Worm (Caenorhabditis elegans) whole organism, L4 larva: ENCODE data around the gene molo-1.

Experiments
- D1046.2 ChIP-seq: fragments of 200-800 bp; sonication (Bioruptor generic); IDR thresholded peaks from 2 replicates; pipeline ENCODE4 v1.3.6; 2022; ENCODE audit warnings: missing genetic modification characterization, missing compliant biosample characterization
- F37D6.2 ChIP-seq: sonication (generic microtip); optimal IDR thresholded peaks from 2 replicates; lab custom pipeline; 2016; ENCODE audit warnings: mild to moderate bottlenecking, missing genetic modification characterization, missing compliant biosample characterization
- F44E2.7 ChIP-seq: fragments of 200-800 bp; sonication (Bioruptor generic); IDR thresholded peaks from 2 replicates; pipeline ENCODE4 v2.1.2; 2022; ENCODE audit warnings: missing genetic modification characterization, missing compliant biosample characterization
- T26A8.4 ChIP-seq: fragments of 200-800 bp; sonication (Bioruptor generic); IDR thresholded peaks from 2 replicates; pipeline ENCODE4 v1.3.6; 2022; ENCODE audit warnings: missing genetic modification characterization, missing compliant biosample characterization
- Y105C5A.15 ChIP-seq: fragments of 200-800 bp; sonication (Bioruptor generic); IDR thresholded peaks from 2 replicates; pipeline ENCODE4 v1.3.6; 2022; ENCODE audit warnings: missing genetic modification characterization, missing compliant biosample characterization
- Y48G9A.11 ChIP-seq: fragments of 200-800 bp; sonication (Bioruptor generic); IDR thresholded peaks from 2 replicates; pipeline ENCODE4 v1.3.6; 2022; ENCODE audit warnings: missing genetic modification reagents, missing genetic modification characterization, missing compliant biosample characterization
- ZK337.2 ChIP-seq: fragments of 200-800 bp; sonication (Bioruptor generic); IDR thresholded peaks from 2 replicates; pipeline ENCODE4 v1.3.6; 2022; ENCODE audit warnings: missing genetic modification reagents, missing genetic modification characterization, missing compliant biosample characterization
- ZK546.5 ChIP-seq, 2 experiments: sonication (generic microtip); optimal IDR thresholded peaks; 2 replicates each; lab custom pipeline; 2017; ENCODE audit warnings: missing biosample characterization in 2 of 2, missing genetic modification characterization in 2 of 2
- ceh-20 ChIP-seq: fragments of 200-800 bp; sonication (Bioruptor generic); IDR thresholded peaks from 2 replicates; pipeline ENCODE4 v1.3.6; 2022; ENCODE audit warnings: missing genetic modification reagents, missing genetic modification characterization, missing compliant biosample characterization
- ceh-32 ChIP-seq: sonication (generic microtip); optimal IDR thresholded peaks from 2 replicates; lab custom pipeline; 2016; ENCODE audit warnings: mild to moderate bottlenecking, missing genetic modification characterization, missing compliant biosample characterization; ENCODE audit not compliant: poor library complexity
- ceh-44 ChIP-seq: fragments of 200-800 bp; sonication (Bioruptor generic); IDR thresholded peaks from 2 replicates; pipeline ENCODE4 v1.3.6; 2022; ENCODE audit warnings: missing genetic modification reagents, missing genetic modification characterization, missing compliant biosample characterization
- cey-2 ChIP-seq: sonication (generic microtip); optimal IDR thresholded peaks from 3 replicates; lab custom pipeline; 2017; ENCODE audit warnings: missing genetic modification characterization, mild to moderate bottlenecking, missing compliant biosample characterization, antibody characterized with exemption, borderline replicate concordance; ENCODE audit not compliant: insufficient read depth
- daf-19 ChIP-seq: fragments of 200-800 bp; sonication (Bioruptor generic); conservative IDR thresholded peaks from 2 replicates; pipeline ENCODE4 v1.3.6; 2022; ENCODE audit warnings: missing genetic modification characterization, missing compliant biosample characterization
- daf-8 ChIP-seq: fragments of 200-800 bp; sonication (Bioruptor generic); IDR thresholded peaks from 2 replicates; pipeline ENCODE4 v1.3.6; 2022; ENCODE audit warnings: missing genetic modification characterization, missing compliant biosample characterization
- dmd-6 ChIP-seq: fragments of 200-800 bp; sonication (Bioruptor generic); IDR thresholded peaks from 2 replicates; pipeline ENCODE4 v1.3.6; 2022; ENCODE audit warnings: missing genetic modification reagents, missing genetic modification characterization, missing compliant biosample characterization
- dmd-9 ChIP-seq: fragments of 200-800 bp; sonication (Bioruptor generic); IDR thresholded peaks from 2 replicates; pipeline ENCODE4 v1.3.6; 2022; ENCODE audit warnings: missing genetic modification reagents, missing genetic modification characterization, missing compliant biosample characterization
- duxl-1 ChIP-seq: sonication (generic microtip); optimal IDR thresholded peaks from 2 replicates; lab custom pipeline; 2016; ENCODE audit warnings: mild to moderate bottlenecking, missing genetic modification characterization, moderate library complexity, missing compliant biosample characterization; ENCODE audit not compliant: poor library complexity
- egl-27 ChIP-seq: sonication (generic microtip); optimal IDR thresholded peaks from 3 replicates; lab custom pipeline; 2017; ENCODE audit warnings: missing biosample characterization, missing genetic modification reagents, missing genetic modification characterization
- hlh-11 ChIP-seq: fragments of 200-800 bp; sonication (Bioruptor generic); optimal IDR thresholded peaks from 2 replicates; lab custom pipeline; 2018; ENCODE audit warnings: mild to moderate bottlenecking, missing genetic modification characterization, missing compliant biosample characterization
- hlh-30 ChIP-seq: sonication (generic microtip); optimal IDR thresholded peaks from 2 replicates; lab custom pipeline; 2017; ENCODE audit warnings: antibody characterized with exemption, mild to moderate bottlenecking, missing genetic modification characterization, missing compliant biosample characterization; ENCODE audit not compliant: insufficient read depth
- hmg-1.1 ChIP-seq: fragments of 200-800 bp; sonication (Bioruptor generic); IDR thresholded peaks from 2 replicates; pipeline ENCODE4 v1.3.6; 2022; ENCODE audit warnings: missing genetic modification reagents, missing genetic modification characterization, missing compliant biosample characterization
- lin-13 ChIP-seq: fragments of 150-350 bp; optimal IDR thresholded peaks from 2 replicates; lab custom pipeline; 2014; ENCODE audit warnings: missing biosample characterization, missing genetic modification reagents, missing genetic modification characterization
- lin-15B ChIP-seq: fragments of 150-350 bp; sonication (generic microtip); optimal IDR thresholded peaks from 3 replicates; lab custom pipeline; 2014; ENCODE audit warnings: missing biosample characterization, missing genetic modification characterization
- lir-3 ChIP-seq: sonication (generic microtip); optimal IDR thresholded peaks from 2 replicates; lab custom pipeline; 2016; ENCODE audit warnings: mild to moderate bottlenecking, missing genetic modification characterization, missing compliant biosample characterization
- mdt-29 ChIP-seq: fragments of 200-800 bp; sonication (Bioruptor generic); IDR thresholded peaks from 2 replicates; pipeline ENCODE4 v1.3.6; 2022; ENCODE audit warnings: missing genetic modification reagents, missing genetic modification characterization, missing compliant biosample characterization
- mep-1 ChIP-seq: fragments of 150-350 bp; sonication (generic microtip); optimal IDR thresholded peaks from 3 replicates; lab custom pipeline; 2014; ENCODE audit warnings: missing biosample characterization, missing genetic modification characterization
- mes-2 ChIP-seq: sonication (generic microtip); optimal IDR thresholded peaks from 2 replicates; lab custom pipeline; 2016; ENCODE audit warnings: missing genotype, mild to moderate bottlenecking, missing genetic modification characterization, missing compliant biosample characterization; ENCODE audit not compliant: poor library complexity, severe bottlenecking
- mxl-3 ChIP-seq: fragments of 200-800 bp; sonication (Bioruptor generic); optimal IDR thresholded peaks from 2 replicates; lab custom pipeline; 2018; ENCODE audit warnings: mild to moderate bottlenecking, missing genetic modification characterization, missing compliant biosample characterization
- nhr-102 ChIP-seq: sonication (generic microtip); optimal IDR thresholded peaks from 2 replicates; lab custom pipeline; 2016; ENCODE audit warnings: mild to moderate bottlenecking, missing genetic modification characterization, moderate library complexity, missing compliant biosample characterization
- nhr-237 ChIP-seq: sonication (generic microtip); optimal IDR thresholded peaks from 2 replicates; lab custom pipeline; 2017; ENCODE audit warnings: missing biosample characterization, missing genetic modification characterization
- nhr-41 ChIP-seq: fragments of 200-800 bp; sonication (Bioruptor generic); IDR thresholded peaks from 2 replicates; pipeline ENCODE4 v1.3.6; 2022; ENCODE audit warnings: missing genetic modification reagents, missing genetic modification characterization, missing compliant biosample characterization
- nhr-42 ChIP-seq: fragments of 200-800 bp; sonication (Bioruptor generic); IDR thresholded peaks from 2 replicates; pipeline ENCODE4 v1.3.6; 2022; ENCODE audit warnings: missing genetic modification characterization, missing compliant biosample characterization
- nhr-6 ChIP-seq: fragments of 150-350 bp; optimal IDR thresholded peaks from 2 replicates; lab custom pipeline; 2014; ENCODE audit warnings: missing biosample characterization, missing genetic modification characterization
- nhr-76 ChIP-seq: fragments of 150-350 bp; optimal IDR thresholded peaks from 2 replicates; lab custom pipeline; 2014; ENCODE audit warnings: missing biosample characterization, missing genetic modification characterization
- nhr-77 ChIP-seq: fragments of 150-350 bp; optimal IDR thresholded peaks from 2 replicates; lab custom pipeline; 2014; ENCODE audit warnings: missing biosample characterization, missing genetic modification characterization
- pha-4 ChIP-seq, 2 experiments: fragments of 150-350 bp in 1 of 2; fragments of 200-800 bp in 1 of 2; sonication (Bioruptor generic) in 1 of 2; IDR thresholded peaks in 1 of 2; optimal IDR thresholded peaks in 1 of 2; 2 replicates each; pipeline versions ENCODE4 v1.3.6 to Lab custom; 2014 to 2022; ENCODE audit warnings: missing genetic modification characterization in 2 of 2, missing genetic modification reagents in 2 of 2, missing biosample characterization in 1 of 2, missing compliant biosample characterization in 1 of 2
- rbr-2 ChIP-seq: sonication (generic microtip); optimal IDR thresholded peaks from 2 replicates; lab custom pipeline; 2016; ENCODE audit warnings: missing genotype, missing genetic modification characterization, missing compliant biosample characterization
- sdz-12 ChIP-seq: fragments of 200-800 bp; sonication (Bioruptor generic); optimal IDR thresholded peaks from 2 replicates; lab custom pipeline; 2018; ENCODE audit warnings: mild to moderate bottlenecking, missing genetic modification characterization, missing compliant biosample characterization
- skn-1 ChIP-seq: fragments of 150-350 bp; optimal IDR thresholded peaks from 2 replicates; lab custom pipeline; 2014; ENCODE audit warnings: missing biosample characterization, missing genetic modification characterization
- snpc-1.2 ChIP-seq: fragments of 200-800 bp; sonication (Bioruptor generic); IDR thresholded peaks from 2 replicates; pipeline ENCODE4 v1.3.6; 2022; ENCODE audit warnings: missing genetic modification reagents, missing genetic modification characterization, missing compliant biosample characterization
- spr-3 ChIP-seq: fragments of 200-800 bp; sonication (Bioruptor generic); optimal IDR thresholded peaks from 2 replicates; lab custom pipeline; 2018; ENCODE audit warnings: mild to moderate bottlenecking, missing genetic modification characterization, missing compliant biosample characterization
- tag-97 ChIP-seq: fragments of 200-800 bp; sonication (Bioruptor generic); IDR thresholded peaks from 2 replicates; pipeline ENCODE4 v1.3.6; 2022; ENCODE audit warnings: missing genetic modification characterization, missing compliant biosample characterization
- unc-130 ChIP-seq: sonication (generic microtip); optimal IDR thresholded peaks from 2 replicates; lab custom pipeline; 2016; ENCODE audit warnings: missing genetic modification reagents, missing genetic modification characterization, missing compliant biosample characterization
- unc-39 ChIP-seq: sonication (generic microtip); optimal IDR thresholded peaks from 2 replicates; lab custom pipeline; 2017; ENCODE audit warnings: missing biosample characterization, missing genetic modification characterization
- unc-62 ChIP-seq, 3 experiments: fragments of 150-350 bp in 1 of 3; sonication (generic microtip); optimal IDR thresholded peaks in 2 of 3; peaks in 1 of 3; 1 replicate in 1 of 3; 2 replicates in 2 of 3; lab custom pipeline; 2014 to 2017; ENCODE audit warnings: missing biosample characterization in 3 of 3, missing genetic modification characterization in 3 of 3, missing genetic modification reagents in 3 of 3, missing genotype in 1 of 3
- zfp-2 ChIP-seq: sonication (generic microtip); optimal IDR thresholded peaks from 2 replicates; lab custom pipeline; 2016; ENCODE audit warnings: mild to moderate bottlenecking, missing genetic modification characterization, missing compliant biosample characterization
- zip-11 ChIP-seq: fragments of 200-800 bp; sonication (Bioruptor generic); IDR thresholded peaks from 2 replicates; pipeline ENCODE4 v1.3.6; 2022; ENCODE audit warnings: missing genetic modification characterization, missing compliant biosample characterization
- ztf-11 ChIP-seq: fragments of 150-350 bp; optimal IDR thresholded peaks from 2 replicates; lab custom pipeline; 2014; ENCODE audit warnings: missing biosample characterization, missing genetic modification characterization
- ztf-7 ChIP-seq: fragments of 150-350 bp; optimal IDR thresholded peaks from 2 replicates; lab custom pipeline; 2014; ENCODE audit warnings: missing biosample characterization, missing genetic modification characterization

molo-1 gene

DNA sequence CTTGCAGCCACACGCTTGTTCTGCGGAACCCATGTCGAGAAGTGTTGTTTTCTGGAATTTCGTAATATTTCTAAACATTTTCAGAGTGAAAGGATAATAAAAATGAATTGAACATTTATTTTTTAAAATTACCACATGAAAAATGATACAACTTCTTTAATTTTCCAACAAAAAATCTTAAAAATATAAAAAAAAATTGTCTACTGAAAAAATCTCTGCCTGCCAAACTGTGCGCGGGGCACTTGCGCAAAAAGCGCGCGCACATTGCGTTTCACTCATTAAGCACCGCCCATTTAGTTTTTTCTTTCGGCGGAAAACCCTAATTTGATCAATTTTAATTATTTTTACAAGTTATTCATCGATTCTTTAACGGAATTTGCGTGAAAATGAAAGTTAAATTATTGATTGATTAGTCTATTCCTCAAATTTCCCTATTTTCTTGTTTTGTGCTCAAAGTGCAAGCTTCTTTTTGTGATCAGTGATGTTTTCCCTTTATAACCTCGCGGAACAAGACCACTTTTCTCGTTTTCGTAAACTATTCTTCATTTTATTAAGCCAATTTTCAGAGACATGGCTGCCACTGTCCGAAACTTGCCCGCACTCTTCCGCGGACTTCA lies 18.8 kb upstream of the molo-1 start, which contains the start of the genes nmad-1 and hach-1:
nmad-1 (minus strand) TSS at position 51 of the 617 bp plus-strand sequence.
hach-1 (plus strand) TSS at position 567 of the 617 bp plus-strand sequence.
- no peak for TF ChIP-seq lir-3
- peak; percentile 75 for TF ChIP-seq rbr-2 (tag; lab: Kevin White, UChicago)
- no peak for TF ChIP-seq ztf-11 (tag; lab: Kevin White, UChicago)
- no peak for TF ChIP-seq Y105C5A.15 (GFP tag; lab: Robert Waterston, UW)
- TF ChIP-seq unc-130 (GFP tag; lab: Kevin White, UChicago), result peak; percentile 53
- TF ChIP-seq mxl-3 (GFP tag; lab: Kevin White, UChicago), result no peak
- peak; percentile 26 for TF ChIP-seq F37D6.2 (tag; lab: Kevin White, UChicago)
- TF ChIP-seq hlh-30 (tag; lab: Kevin White, UChicago), result peak; percentile 51
- no peak for TF ChIP-seq ztf-7 (tag; lab: Kevin White, UChicago)
- TF ChIP-seq nhr-102 (tag; lab: Kevin White, UChicago), result peak; percentile 68
- peak; percentile 80 for TF ChIP-seq hmg-1.1
- TF ChIP-seq snpc-1.2 (GFP tag; lab: Robert Waterston, UW), result no peak
- no peak for TF ChIP-seq tag-97 (GFP tag; lab: Robert Waterston, UW)
- no peak for TF ChIP-seq dmd-9 (GFP tag; lab: Robert Waterston, UW)
- TF ChIP-seq unc-62 (GFP tag; optimal IDR thresholded peaks at IDR 0.05 in 1 of 2; lab: Kevin White, UChicago), result no peak
- no peak for TF ChIP-seq unc-62 (tag; optimal IDR thresholded peaks at IDR 0.05; lab: Kevin White, UChicago)
- TF ChIP-seq unc-39 (tag; lab: Kevin White, UChicago), result no peak
- peak; percentile 87 for TF ChIP-seq pha-4 (GFP tag; IDR thresholded peaks at IDR 0.05; lab: Robert Waterston, UW)
- no peak for TF ChIP-seq pha-4 (tag; optimal IDR thresholded peaks at IDR 0.05; lab: Kevin White, UChicago)
- TF ChIP-seq mes-2 (tag; lab: Kevin White, UChicago), result peak; percentile 95
- TF ChIP-seq hlh-11 (tag; lab: Kevin White, UChicago), result peak; percentile 67
- no peak for TF ChIP-seq Y48G9A.11
- no peak for TF ChIP-seq daf-8
- TF ChIP-seq nhr-41 (GFP tag; lab: Robert Waterston, UW), result no peak
- no peak for TF ChIP-seq ZK546.5 (tag; optimal IDR thresholded peaks at IDR 0.05; lab: Kevin White, UChicago)
- no peak for TF ChIP-seq zip-11 (GFP tag; lab: Robert Waterston, UW)
- TF ChIP-seq lin-15B, result no peak
- TF ChIP-seq skn-1 (tag; lab: Kevin White, UChicago), result no peak
- TF ChIP-seq cey-2 (tag; lab: Kevin White, UChicago), result no peak
- TF ChIP-seq ZK337.2 (GFP tag; lab: Robert Waterston, UW), result no peak
- TF ChIP-seq ceh-20, result peak; percentile 59; the same call in 1 of the 2 replicates
- TF ChIP-seq zfp-2 (tag; lab: Kevin White, UChicago), result peak; percentile 13
- no peak for TF ChIP-seq F44E2.7 (GFP tag; lab: Robert Waterston, UW)
- peak; percentile 65; the same call in 1 of the 2 replicates for TF ChIP-seq T26A8.4 (GFP tag; lab: Robert Waterston, UW)
- TF ChIP-seq duxl-1 (tag; lab: Kevin White, UChicago), result peak; percentile 89
- TF ChIP-seq nhr-77 (tag; lab: Kevin White, UChicago), result peak; percentile 14
- no peak for TF ChIP-seq spr-3
- no peak for TF ChIP-seq sdz-12
- TF ChIP-seq nhr-76, result no peak
- TF ChIP-seq daf-19 (GFP tag; lab: Robert Waterston, UW), result 0 out of 2 replicates have a peak, but pooled peaks have one; percentile 48
- TF ChIP-seq nhr-237, result no peak
- TF ChIP-seq ceh-44 (GFP tag; lab: Robert Waterston, UW), result no peak
- TF ChIP-seq dmd-6 (GFP tag; lab: Robert Waterston, UW), result no peak
- TF ChIP-seq ceh-32 (tag; lab: Kevin White, UChicago), result no peak
- peak; percentile 48 for TF ChIP-seq nhr-6 (tag; lab: Kevin White, UChicago)
- TF ChIP-seq egl-27 (tag; lab: Kevin White, UChicago), result no peak
- no peak for TF ChIP-seq D1046.2 (GFP tag; lab: Robert Waterston, UW)
- 0 out of 2 replicates have a peak, but pooled peaks have one; percentile 46 for TF ChIP-seq nhr-42 (GFP tag; lab: Robert Waterston, UW)
- no peak for TF ChIP-seq mdt-29
- TF ChIP-seq lin-13 (GFP tag; lab: Kevin White, UChicago), result peak; percentile 43
- peak; percentile 87 for TF ChIP-seq mep-1 (tag; lab: Kevin White, UChicago)
